1 fruit fly cellular context compared by ENCODE assay signal in the genomic region with DNA sequence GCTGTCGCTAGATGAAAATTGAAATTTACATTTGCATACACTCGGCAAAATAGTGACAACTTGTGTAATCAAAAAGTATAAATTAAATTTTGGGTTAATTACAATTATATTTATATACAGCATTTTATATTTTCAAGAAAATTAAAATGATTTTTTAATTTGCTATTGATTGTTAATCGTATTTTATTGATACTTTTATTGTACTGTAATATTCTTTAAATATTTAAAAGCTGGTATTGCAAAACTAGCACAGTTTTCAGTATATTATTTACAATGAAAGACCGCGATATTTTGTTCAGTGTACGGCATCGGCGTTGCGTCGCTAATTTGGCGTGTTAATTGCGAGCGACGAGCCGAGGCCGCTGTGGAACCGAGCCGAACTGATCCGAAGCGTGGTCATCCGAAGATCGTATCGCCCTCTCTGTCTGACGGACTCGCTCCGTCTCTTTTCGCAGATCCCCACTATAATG.
A peak's percentile ranks its signal among the peaks of the same experiment; 100 is the strongest.
TF ChIP-seq lines count a peak whose summit lies in the region.

No protein-coding gene starts in this region.

TF ChIP-seq in whole organism, embryonic, 481 proteins besides CTCF, POLR2A, EP300 and RAD21 (continued from another document and continues in another):
- TF ChIP-seq lola (GFP tag; optimal IDR thresholded peaks at IDR 0.05; lab: Kevin White, UChicago), result peak in 1 of 3 experiments; percentile 88
- peak; percentile 96 for TF ChIP-seq CG9932 (GFP tag; IDR thresholded peaks at IDR 0.05; lab: Robert Waterston, UW)
- peak; percentile 89 for TF ChIP-seq CG8281 (tag; optimal IDR thresholded peaks at IDR 0.05; lab: Kevin White, UChicago)
- TF ChIP-seq CG2120 (GFP tag; optimal IDR thresholded peaks at IDR 0.05; lab: Kevin White, UChicago), result peak; percentile 93
- peak; percentile 87 to 95 for TF ChIP-seq dpn (GFP tag; optimal IDR thresholded peaks at IDR 0.05; lab: Kevin White, UChicago)
- TF ChIP-seq esg (GFP tag; conservative IDR thresholded peaks at IDR 0.05; lab: Robert Waterston, UW), result peak; percentile 96
- peak; percentile 93 for TF ChIP-seq CG34422 (GFP tag; IDR thresholded peaks at IDR 0.05; lab: Robert Waterston, UW)
- TF ChIP-seq CG1233 (GFP tag; optimal IDR thresholded peaks at IDR 0.05; lab: Kevin White, UChicago), result peak; percentile 97
- TF ChIP-seq CG13296 (GFP tag; optimal IDR thresholded peaks at IDR 0.05; lab: Kevin White, UChicago), result peak; percentile 98
- TF ChIP-seq hth (optimal IDR thresholded peaks at IDR 0.05; lab: Kevin White, UChicago), result no peak
- TF ChIP-seq exex (tag; optimal IDR thresholded peaks at IDR 0.05; lab: Kevin White, UChicago), result peak; percentile 83
- peak; percentile 34 for TF ChIP-seq dm (GFP tag; optimal IDR thresholded peaks at IDR 0.05; lab: Kevin White, UChicago)
- TF ChIP-seq emc (GFP tag; optimal IDR thresholded peaks at IDR 0.05; lab: Kevin White, UChicago), result peak; percentile 12
- TF ChIP-seq chm (GFP tag; IDR thresholded peaks at IDR 0.05; lab: Robert Waterston, UW), result peak; percentile 78; the same call in 1 of the 2 replicates
- peak; percentile 72 for TF ChIP-seq CkIIα-i1 (GFP tag; IDR thresholded peaks at IDR 0.05; lab: Robert Waterston, UW)
- TF ChIP-seq psq (GFP tag; optimal IDR thresholded peaks at IDR 0.05; lab: Kevin White, UChicago), result peak; percentile 87
- peak; percentile 94 for TF ChIP-seq NfI (GFP tag; optimal IDR thresholded peaks at IDR 0.05; lab: Kevin White, UChicago)
- peak; percentile 92 for TF ChIP-seq sens (GFP tag; lab: Kevin White, UChicago)
- peak; percentile 89 for TF ChIP-seq ssp (GFP tag; IDR thresholded peaks at IDR 0.05; lab: Robert Waterston, UW)
- peak; percentile 88 for TF ChIP-seq CG15514 (GFP tag; optimal IDR thresholded peaks at IDR 0.05; lab: Kevin White, UChicago)
- TF ChIP-seq CG10267 (tag; optimal IDR thresholded peaks at IDR 0.05; lab: Kevin White, UChicago), result peak; percentile 92
- TF ChIP-seq CG33213 (GFP tag; optimal IDR thresholded peaks at IDR 0.05; lab: Kevin White, UChicago), result no peak
- TF ChIP-seq bbx (GFP tag; IDR thresholded peaks at IDR 0.05; lab: Robert Waterston, UW; ENCODE audit: partially characterized antibody), result no peak
- peak; percentile 79 for TF ChIP-seq CG6175 (GFP tag; IDR thresholded peaks at IDR 0.05; lab: Robert Waterston, UW)
- peak; percentile 93 for TF ChIP-seq Usf (GFP tag; optimal IDR thresholded peaks at IDR 0.05; lab: Kevin White, UChicago)
- TF ChIP-seq shn (GFP tag; optimal IDR thresholded peaks at IDR 0.05; lab: Kevin White, UChicago), result peak; percentile 36
- TF ChIP-seq phol (tag; optimal IDR thresholded peaks at IDR 0.05; lab: Kevin White, UChicago), result peak; percentile 98
- no peak for TF ChIP-seq pan (optimal IDR thresholded peaks at IDR 0.05; lab: Kevin White, UChicago)
- peak in 1 of 2 experiments; percentile 94 for TF ChIP-seq pan (GFP tag; optimal IDR thresholded peaks at IDR 0.05 in 1 of 2, IDR thresholded peaks at IDR 0.05 in 1 of 2)
- peak; percentile 75 for TF ChIP-seq TFAM (GFP tag; optimal IDR thresholded peaks at IDR 0.05; lab: Kevin White, UChicago)
- peak; percentile 52 for TF ChIP-seq CG16863 (GFP tag; optimal IDR thresholded peaks at IDR 0.05; lab: Kevin White, UChicago)
- TF ChIP-seq Trl (optimal IDR thresholded peaks at IDR 0.05; lab: Kevin White, UChicago), result no peak
- TF ChIP-seq Trl (GFP tag; optimal IDR thresholded peaks at IDR 0.05; lab: Kevin White, UChicago), result peak; percentile 51
- TF ChIP-seq CG12391 (tag; optimal IDR thresholded peaks at IDR 0.05; lab: Kevin White, UChicago), result peak; percentile 98
- TF ChIP-seq CG2116 (GFP tag; optimal IDR thresholded peaks at IDR 0.05; lab: Kevin White, UChicago), result peak; percentile 80
- peak; percentile 87 for TF ChIP-seq ham (GFP tag; IDR thresholded peaks at IDR 0.05; lab: Robert Waterston, UW)
- TF ChIP-seq HLHmδ (GFP tag; optimal IDR thresholded peaks at IDR 0.05; lab: Kevin White, UChicago), result no peak
- TF ChIP-seq NC2α (GFP tag; optimal IDR thresholded peaks at IDR 0.05; lab: Kevin White, UChicago), result peak; percentile 10
- TF ChIP-seq D (optimal IDR thresholded peaks at IDR 0.05; lab: Kevin White, UChicago), result no peak
- TF ChIP-seq D (GFP tag; optimal IDR thresholded peaks at IDR 0.05; lab: Kevin White, UChicago), result peak; percentile 90
- peak; percentile 54 for TF ChIP-seq CG9609 (GFP tag; optimal IDR thresholded peaks at IDR 0.05; lab: Kevin White, UChicago)
- peak; percentile 81 for TF ChIP-seq CG8290 (GFP tag; optimal IDR thresholded peaks at IDR 0.05; lab: Kevin White, UChicago)
- TF ChIP-seq CG8290 (tag; optimal IDR thresholded peaks at IDR 0.05; lab: Kevin White, UChicago), result peak; percentile 14 to 83
- TF ChIP-seq pnt (GFP tag; optimal IDR thresholded peaks at IDR 0.05; lab: Kevin White, UChicago), result peak; percentile 54
- TF ChIP-seq peb (GFP tag; IDR thresholded peaks at IDR 0.05; lab: Robert Waterston, UW), result peak; percentile 76
- peak; percentile 94 for TF ChIP-seq tio (GFP tag; optimal IDR thresholded peaks at IDR 0.05; lab: Kevin White, UChicago)
- peak; percentile 98 for TF ChIP-seq CG31441 (GFP tag; IDR thresholded peaks at IDR 0.05; lab: Robert Waterston, UW)
- TF ChIP-seq mam (GFP tag; optimal IDR thresholded peaks at IDR 0.05; lab: Kevin White, UChicago), result peak; percentile 73
- no peak for TF ChIP-seq bigmax (GFP tag; optimal IDR thresholded peaks at IDR 0.05; lab: Kevin White, UChicago)
- peak; percentile 82 for TF ChIP-seq onecut (GFP tag; IDR thresholded peaks at IDR 0.05; lab: Robert Waterston, UW)
- peak; percentile 61 to 93 for TF ChIP-seq bsh (GFP tag; optimal IDR thresholded peaks at IDR 0.05; lab: Kevin White, UChicago)
- TF ChIP-seq Hsf (GFP tag; optimal IDR thresholded peaks at IDR 0.05; lab: Kevin White, UChicago), result peak; percentile 82
- peak; percentile 91 for TF ChIP-seq CG4820 (GFP tag; optimal IDR thresholded peaks at IDR 0.05; lab: Kevin White, UChicago)
- TF ChIP-seq HHEX (GFP tag; optimal IDR thresholded peaks at IDR 0.05; lab: Kevin White, UChicago), result peak; percentile 95
- peak; percentile 92 for TF ChIP-seq Aef1 (GFP tag; IDR thresholded peaks at IDR 0.05; lab: Robert Waterston, UW)
- TF ChIP-seq CG12299 (tag; optimal IDR thresholded peaks at IDR 0.05; lab: Kevin White, UChicago), result peak; percentile 93
- peak; percentile 90 for TF ChIP-seq ase (GFP tag; IDR thresholded peaks at IDR 0.05; lab: Robert Waterston, UW)
- peak; percentile 95 for TF ChIP-seq gcm (GFP tag; optimal IDR thresholded peaks at IDR 0.05; lab: Kevin White, UChicago)
- TF ChIP-seq cato (GFP tag; optimal IDR thresholded peaks at IDR 0.05; lab: Kevin White, UChicago; ENCODE audit: borderline replicate concordance), result peak; percentile 87
- TF ChIP-seq kay (GFP tag; optimal IDR thresholded peaks at IDR 0.05; lab: Kevin White, UChicago), result peak; percentile 92
- peak; percentile 78 for TF ChIP-seq B-H2 (GFP tag; optimal IDR thresholded peaks at IDR 0.05; lab: Kevin White, UChicago)
- TF ChIP-seq Hmr (GFP tag; optimal IDR thresholded peaks at IDR 0.05; lab: Kevin White, UChicago), result peak; percentile 97
- peak; percentile 91 for TF ChIP-seq CG32772 (GFP tag; IDR thresholded peaks at IDR 0.05; lab: Robert Waterston, UW)
- TF ChIP-seq CG16815 (GFP tag; optimal IDR thresholded peaks at IDR 0.05; lab: Kevin White, UChicago), result peak; percentile 93
- TF ChIP-seq Mes4 (GFP tag; optimal IDR thresholded peaks at IDR 0.05; lab: Kevin White, UChicago), result peak; percentile 61
- TF ChIP-seq dmrt99B (tag; optimal IDR thresholded peaks at IDR 0.05; lab: Kevin White, UChicago), result peak; percentile 98
- peak; percentile 95 for TF ChIP-seq salm (tag; optimal IDR thresholded peaks at IDR 0.05; lab: Kevin White, UChicago)
- peak; percentile 95 for TF ChIP-seq cwo (GFP tag; optimal IDR thresholded peaks at IDR 0.05; lab: Kevin White, UChicago)
- TF ChIP-seq maf-S (GFP tag; optimal IDR thresholded peaks at IDR 0.05; lab: Kevin White, UChicago), result peak; percentile 68
- TF ChIP-seq HLH54F (GFP tag; optimal IDR thresholded peaks at IDR 0.05; lab: Kevin White, UChicago), result peak; percentile 66
- peak; percentile 86 for TF ChIP-seq zfh1 (GFP tag; IDR thresholded peaks at IDR 0.05; lab: Robert Waterston, UW)
- TF ChIP-seq CG14014 (GFP tag; IDR thresholded peaks at IDR 0.05; lab: Robert Waterston, UW), result peak; percentile 94
- TF ChIP-seq h (optimal IDR thresholded peaks at IDR 0.05; lab: Kevin White, UChicago), result no peak
- peak; percentile 98 for TF ChIP-seq Abd-B (GFP tag; optimal IDR thresholded peaks at IDR 0.05; lab: Kevin White, UChicago)
- TF ChIP-seq jumu (GFP tag; optimal IDR thresholded peaks at IDR 0.05; lab: Kevin White, UChicago), result peak; percentile 41
- TF ChIP-seq kni (GFP tag; optimal IDR thresholded peaks at IDR 0.05; lab: Kevin White, UChicago), result peak; percentile 31
- TF ChIP-seq CG10147 (GFP tag; optimal IDR thresholded peaks at IDR 0.05; lab: Kevin White, UChicago), result peak; percentile 98
- peak; percentile 79 for TF ChIP-seq Ets65A (GFP tag; lab: Kevin White, UChicago)
- peak; percentile 93 for TF ChIP-seq CG4730 (GFP tag; IDR thresholded peaks at IDR 0.05; lab: Robert Waterston, UW)
- no peak for TF ChIP-seq tna (GFP tag; IDR thresholded peaks at IDR 0.05; lab: Robert Waterston, UW; ENCODE audit: partially characterized antibody)
- peak; percentile 90 for TF ChIP-seq trh (GFP tag; optimal IDR thresholded peaks at IDR 0.05; lab: Kevin White, UChicago)
- TF ChIP-seq CG13424 (tag; optimal IDR thresholded peaks at IDR 0.05; lab: Kevin White, UChicago), result peak; percentile 98
- no peak for TF ChIP-seq Hr39 (optimal IDR thresholded peaks at IDR 0.05; lab: Kevin White, UChicago)
- peak; percentile 96 for TF ChIP-seq CG7372 (GFP tag; IDR thresholded peaks at IDR 0.05; lab: Robert Waterston, UW)
- peak; percentile 80 for TF ChIP-seq CG8359 (GFP tag; optimal IDR thresholded peaks at IDR 0.05; lab: Kevin White, UChicago; ENCODE audit: borderline replicate concordance)
- no peak for TF ChIP-seq cad (GFP tag; optimal IDR thresholded peaks at IDR 0.05; lab: Kevin White, UChicago)
- peak; percentile 89 for TF ChIP-seq CG11723 (GFP tag; optimal IDR thresholded peaks at IDR 0.05; lab: Kevin White, UChicago)
- TF ChIP-seq CG7786 (GFP tag; optimal IDR thresholded peaks at IDR 0.05; lab: Kevin White, UChicago), result peak; percentile 71
- peak; percentile 88; the same call in 2 of the 3 replicates for TF ChIP-seq CG14050 (GFP tag; IDR thresholded peaks at IDR 0.05; lab: Robert Waterston, UW)
- TF ChIP-seq zfh2 (GFP tag; optimal IDR thresholded peaks at IDR 0.05; lab: Kevin White, UChicago), result peak; percentile 69
- TF ChIP-seq oc (tag; optimal IDR thresholded peaks at IDR 0.05; lab: Kevin White, UChicago), result peak; percentile 91
- no peak for TF ChIP-seq HLH4C (GFP tag; IDR thresholded peaks at IDR 0.05; lab: Robert Waterston, UW; ENCODE audit: partially characterized antibody)
- peak; percentile 76 for TF ChIP-seq CG6654 (GFP tag; optimal IDR thresholded peaks at IDR 0.05; lab: Kevin White, UChicago)
- peak; percentile 32 for TF ChIP-seq ftz-f1 (GFP tag; optimal IDR thresholded peaks at IDR 0.05; lab: Kevin White, UChicago)
- no peak for TF ChIP-seq CG42726 (GFP tag; IDR thresholded peaks at IDR 0.05; lab: Robert Waterston, UW; ENCODE audit: partially characterized antibody)
- peak; percentile 94 for TF ChIP-seq HLH3B (GFP tag; IDR thresholded peaks at IDR 0.05; lab: Robert Waterston, UW)
- peak; percentile 99 for TF ChIP-seq CG2678 (tag; optimal IDR thresholded peaks at IDR 0.05; lab: Kevin White, UChicago)
- TF ChIP-seq CG32767 (GFP tag; IDR thresholded peaks at IDR 0.05; lab: Robert Waterston, UW), result peak; percentile 96
- TF ChIP-seq C15 (GFP tag; IDR thresholded peaks at IDR 0.05; lab: Robert Waterston, UW), result peak; percentile 87; the same call in 2 of the 3 replicates
- peak; percentile 94 for TF ChIP-seq ranshi (GFP tag; IDR thresholded peaks at IDR 0.05; lab: Robert Waterston, UW)
- peak; percentile 92 for TF ChIP-seq Xrp1 (GFP tag; IDR thresholded peaks at IDR 0.05; lab: Robert Waterston, UW)
- peak; percentile 97 for TF ChIP-seq CG32532 (GFP tag; IDR thresholded peaks at IDR 0.05; lab: Robert Waterston, UW)
- TF ChIP-seq ash1 (GFP tag; optimal IDR thresholded peaks at IDR 0.05; lab: Kevin White, UChicago), result peak; percentile 29
- peak; percentile 94 for TF ChIP-seq Fer2 (tag; optimal IDR thresholded peaks at IDR 0.05; lab: Kevin White, UChicago)
- peak; percentile 91 for TF ChIP-seq CG14441 (GFP tag; IDR thresholded peaks at IDR 0.05; lab: Robert Waterston, UW)
- peak; percentile 17 for TF ChIP-seq CG15073 (GFP tag; optimal IDR thresholded peaks at IDR 0.05; lab: Kevin White, UChicago)
- TF ChIP-seq ato (GFP tag; IDR thresholded peaks at IDR 0.05; lab: Robert Waterston, UW; ENCODE audit: partially characterized antibody), result no peak
- TF ChIP-seq zen (tag; optimal IDR thresholded peaks at IDR 0.05; lab: Kevin White, UChicago), result peak; percentile 92
- peak; percentile 29 for TF ChIP-seq CG17186 (GFP tag; optimal IDR thresholded peaks at IDR 0.05; lab: Kevin White, UChicago)
- TF ChIP-seq CG10462 (GFP tag; optimal IDR thresholded peaks at IDR 0.05; lab: Kevin White, UChicago), result peak; percentile 84
- TF ChIP-seq toy (GFP tag; IDR thresholded peaks at IDR 0.05; lab: Robert Waterston, UW), result peak; percentile 92
- TF ChIP-seq slou (GFP tag; optimal IDR thresholded peaks at IDR 0.05; lab: Kevin White, UChicago), result peak; percentile 91
- TF ChIP-seq CG17802 (tag; optimal IDR thresholded peaks at IDR 0.05; lab: Kevin White, UChicago), result peak; percentile 68
- TF ChIP-seq vnd (GFP tag; IDR thresholded peaks at IDR 0.05; lab: Robert Waterston, UW; ENCODE audit: partially characterized antibody), result no peak
- TF ChIP-seq sna (GFP tag; IDR thresholded peaks at IDR 0.05; lab: Robert Waterston, UW; ENCODE audit: partially characterized antibody), result no peak
- peak; percentile 90 for TF ChIP-seq Nf-YC (tag; optimal IDR thresholded peaks at IDR 0.05; lab: Kevin White, UChicago)
- peak; percentile 94 for TF ChIP-seq gsb-n (tag; optimal IDR thresholded peaks at IDR 0.05; lab: Kevin White, UChicago)
- TF ChIP-seq CG34224 (GFP tag; IDR thresholded peaks at IDR 0.05; lab: Robert Waterston, UW; ENCODE audit: partially characterized antibody), result no peak
- no peak for TF ChIP-seq btn (GFP tag; optimal IDR thresholded peaks at IDR 0.05; lab: Kevin White, UChicago)
- TF ChIP-seq dati (GFP tag; IDR thresholded peaks at IDR 0.05; lab: Robert Waterston, UW), result peak; percentile 51; the same call in 1 of the 2 replicates
- peak; percentile 30; the same call in 1 of the 3 replicates for TF ChIP-seq CG2199 (GFP tag; IDR thresholded peaks at IDR 0.05; lab: Robert Waterston, UW)
- peak; percentile 97 for TF ChIP-seq bcd (GFP tag; optimal IDR thresholded peaks at IDR 0.05; lab: Kevin White, UChicago)
- peak in 1 of 2 experiments; percentile 92 for TF ChIP-seq Hr78 (GFP tag; optimal IDR thresholded peaks at IDR 0.05; lab: Kevin White, UChicago)
- peak; percentile 78 for TF ChIP-seq CG11696 (GFP tag; IDR thresholded peaks at IDR 0.05; lab: Robert Waterston, UW)
- TF ChIP-seq CG7271 (tag; optimal IDR thresholded peaks at IDR 0.05; lab: Kevin White, UChicago), result peak; percentile 76
